Worm (Caenorhabditis elegans) whole organism, young adult: ENCODE measurements around the gene gtf-2H3.

Experiments
- B0336.3 ChIP-seq: fragments of 200-800 bp; sonication (Bioruptor generic); IDR thresholded peaks from 2 replicates; pipeline ENCODE4 v1.3.6; 2022; ENCODE audit warnings: missing genetic modification characterization, missing compliant biosample characterization
- C17E4.6 ChIP-seq: fragments of 200-800 bp; sonication (Bioruptor generic); IDR thresholded peaks from 2 replicates; pipeline ENCODE4 v1.3.6; 2022; ENCODE audit warnings: missing genetic modification reagents, missing genetic modification characterization, missing compliant biosample characterization
- D2030.7 ChIP-seq: fragments of 200-800 bp; sonication (Bioruptor generic); IDR thresholded peaks from 2 replicates; pipeline ENCODE4 v1.3.6; 2022; ENCODE audit warnings: missing genetic modification reagents, missing genetic modification characterization, missing compliant biosample characterization
- F10E7.11 ChIP-seq: sonication (generic microtip); optimal IDR thresholded peaks from 2 replicates; lab custom pipeline; 2017; ENCODE audit warnings: mild to moderate bottlenecking, missing genetic modification characterization, moderate library complexity, missing compliant biosample characterization
- F22D6.2 ChIP-seq: sonication (generic microtip); optimal IDR thresholded peaks from 2 replicates; lab custom pipeline; 2016; ENCODE audit warnings: mild to moderate bottlenecking, missing genetic modification characterization, missing compliant biosample characterization
- F37B4.10 ChIP-seq: fragments of 200-800 bp; sonication (Bioruptor generic); IDR thresholded peaks from 2 replicates; pipeline ENCODE4 v1.3.6; 2022; ENCODE audit warnings: missing genetic modification characterization, missing compliant biosample characterization
- F55B11.4 ChIP-seq: sonication (generic microtip); optimal IDR thresholded peaks from 2 replicates; lab custom pipeline; 2016; ENCODE audit warnings: missing compliant biosample characterization, missing genetic modification characterization, borderline replicate concordance; ENCODE audit not compliant: insufficient read depth
- Y79H2A.3 ChIP-seq: fragments of 200-800 bp; sonication (Bioruptor generic); conservative IDR thresholded peaks from 2 replicates; pipeline ENCODE4 v1.3.6; 2022; ENCODE audit warnings: missing genetic modification reagents, missing genetic modification characterization, missing compliant biosample characterization
- ama-1 ChIP-seq, 3 experiments: fragments of 150-350 bp in 1 of 3; sonication (generic microtip) in 2 of 3; optimal IDR thresholded peaks; 2 replicates each; lab custom pipeline; 2014 to 2018; ENCODE audit warnings: missing biosample characterization in 2 of 3, missing genetic modification characterization in 2 of 3, missing genetic modification reagents in 2 of 3
- atf-7 ChIP-seq: sonication (generic microtip); optimal IDR thresholded peaks from 2 replicates; lab custom pipeline; 2017; ENCODE audit warnings: mild to moderate bottlenecking, missing genetic modification characterization, missing compliant biosample characterization
- athp-1 ChIP-seq: sonication (generic microtip); optimal IDR thresholded peaks from 2 replicates; lab custom pipeline; 2017; ENCODE audit warnings: mild to moderate bottlenecking, missing genetic modification characterization, missing compliant biosample characterization
- bed-1 ChIP-seq: fragments of 200-800 bp; sonication (Bioruptor generic); IDR thresholded peaks from 2 replicates; pipeline ENCODE4 v1.3.6; 2022; ENCODE audit warnings: missing genetic modification reagents, missing genetic modification characterization, missing compliant biosample characterization
- cebp-1 ChIP-seq, 2 experiments: fragments of 200-800 bp in 1 of 2; sonication (Bioruptor generic) in 1 of 2; sonication (generic microtip) in 1 of 2; IDR thresholded peaks in 1 of 2; optimal IDR thresholded peaks in 1 of 2; 2 replicates each; pipeline versions ENCODE4 v1.3.6 to Lab custom; 2017 to 2022; ENCODE audit warnings: missing compliant biosample characterization in 2 of 2, missing genetic modification characterization in 2 of 2, mild to moderate bottlenecking in 1 of 2, missing genetic modification reagents in 1 of 2, moderate library complexity in 1 of 2
- ceh-100 ChIP-seq: fragments of 200-800 bp; sonication (Bioruptor generic); IDR thresholded peaks from 2 replicates; pipeline ENCODE4 v1.3.6; 2022; ENCODE audit warnings: missing genetic modification reagents, missing genetic modification characterization, missing compliant biosample characterization
- ceh-58 ChIP-seq: fragments of 200-800 bp; sonication (Bioruptor generic); IDR thresholded peaks from 2 replicates; pipeline ENCODE4 v1.3.6; 2022; ENCODE audit warnings: missing genetic modification characterization, missing compliant biosample characterization
- ceh-91 ChIP-seq: fragments of 200-800 bp; sonication (Bioruptor generic); IDR thresholded peaks from 2 replicates; pipeline ENCODE4 v1.3.6; 2022; ENCODE audit warnings: missing genetic modification reagents, missing genetic modification characterization, missing compliant biosample characterization
- chd-7 ChIP-seq: sonication (generic microtip); optimal IDR thresholded peaks from 2 replicates; lab custom pipeline; 2016; ENCODE audit warnings: mild to moderate bottlenecking, missing genetic modification characterization, moderate library complexity, missing compliant biosample characterization
- egl-18 ChIP-seq: fragments of 200-800 bp; sonication (Bioruptor generic); IDR thresholded peaks from 2 replicates; pipeline ENCODE4 v1.3.6; 2022; ENCODE audit warnings: missing genetic modification reagents, missing genetic modification characterization, missing compliant biosample characterization
- egl-44 ChIP-seq: fragments of 200-800 bp; sonication (Bioruptor generic); IDR thresholded peaks from 2 replicates; pipeline ENCODE4 v1.3.6; 2022; ENCODE audit warnings: missing genetic modification reagents, missing genetic modification characterization, missing compliant biosample characterization
- hmg-1.2 ChIP-seq: fragments of 200-800 bp; sonication (Bioruptor generic); IDR thresholded peaks from 2 replicates; pipeline ENCODE4 v1.3.6; 2022; ENCODE audit warnings: missing genetic modification reagents, missing genetic modification characterization, missing compliant biosample characterization
- hmg-20 ChIP-seq: fragments of 200-800 bp; sonication (Bioruptor generic); IDR thresholded peaks from 2 replicates; pipeline ENCODE4 v1.3.6; 2022; ENCODE audit warnings: missing genetic modification reagents, missing genetic modification characterization, missing compliant biosample characterization
- lin-26 ChIP-seq: fragments of 200-800 bp; sonication (Bioruptor generic); IDR thresholded peaks from 2 replicates; pipeline ENCODE4 v1.3.6; 2022; ENCODE audit warnings: missing genetic modification reagents, missing genetic modification characterization, missing compliant biosample characterization
- lin-40 ChIP-seq: sonication (generic microtip); optimal IDR thresholded peaks from 2 replicates; lab custom pipeline; 2016; ENCODE audit warnings: missing genetic modification characterization, mild to moderate bottlenecking, missing compliant biosample characterization, missing genotype, missing genetic modification reagents
- madf-8 ChIP-seq: fragments of 200-800 bp; sonication (Bioruptor generic); conservative IDR thresholded peaks from 2 replicates; pipeline ENCODE4 v1.3.6; 2022; ENCODE audit warnings: missing genetic modification reagents, missing genetic modification characterization, missing compliant biosample characterization
- nfya-2 ChIP-seq: fragments of 200-800 bp; sonication (Bioruptor generic); IDR thresholded peaks from 2 replicates; pipeline ENCODE4 v1.3.6; 2022; ENCODE audit warnings: missing genetic modification reagents, missing genetic modification characterization, missing compliant biosample characterization
- nfyb-1 ChIP-seq: fragments of 200-800 bp; sonication (Bioruptor generic); IDR thresholded peaks from 2 replicates; pipeline ENCODE4 v1.3.6; 2022; ENCODE audit warnings: missing genetic modification reagents, missing genetic modification characterization, missing compliant biosample characterization
- nhr-120 ChIP-seq: fragments of 200-800 bp; sonication (Bioruptor generic); IDR thresholded peaks from 2 replicates; pipeline ENCODE4 v1.3.6; 2022; ENCODE audit warnings: missing genetic modification characterization, missing compliant biosample characterization
- nhr-27 ChIP-seq: fragments of 200-800 bp; sonication (Bioruptor generic); optimal IDR thresholded peaks from 2 replicates; lab custom pipeline; 2018; ENCODE audit warnings: mild to moderate bottlenecking, missing genetic modification characterization, moderate library complexity, missing compliant biosample characterization
- pha-4 ChIP-seq: fragments of 150-350 bp; sonication (generic microtip); optimal IDR thresholded peaks from 2 replicates; lab custom pipeline; 2014; ENCODE audit warnings: missing biosample characterization, missing genetic modification reagents, missing genetic modification characterization
- rcor-1 ChIP-seq: fragments of 200-800 bp; sonication (Bioruptor generic); IDR thresholded peaks from 2 replicates; pipeline ENCODE4 v1.3.6; 2022; ENCODE audit warnings: missing genetic modification reagents, missing genetic modification characterization, missing compliant biosample characterization
- snpc-3.4 ChIP-seq: sonication (generic microtip); optimal IDR thresholded peaks from 2 replicates; lab custom pipeline; 2017; ENCODE audit warnings: missing genetic modification characterization, mild to moderate bottlenecking, missing compliant biosample characterization, antibody characterized with exemption, moderate library complexity, missing genotype, missing genetic modification reagents
- tbx-9 ChIP-seq: sonication (generic microtip); optimal IDR thresholded peaks from 2 replicates; lab custom pipeline; 2016; ENCODE audit warnings: borderline replicate concordance, missing genetic modification characterization, inconsistent platforms, missing compliant biosample characterization
- unc-130 ChIP-seq: sonication (generic microtip); optimal IDR thresholded peaks from 2 replicates; lab custom pipeline; 2016; ENCODE audit warnings: missing genetic modification reagents, missing genetic modification characterization, missing compliant biosample characterization
- zfh-2 ChIP-seq: fragments of 200-800 bp; sonication (Bioruptor generic); conservative IDR thresholded peaks from 2 replicates; pipeline ENCODE4 v1.3.6; 2022; ENCODE audit warnings: missing genetic modification reagents, missing genetic modification characterization, missing compliant biosample characterization
- zim-3 ChIP-seq: sonication (generic microtip); optimal IDR thresholded peaks from 2 replicates; lab custom pipeline; 2017; ENCODE audit warnings: mild to moderate bottlenecking, missing genetic modification characterization, moderate library complexity, missing compliant biosample characterization
- ztf-18 ChIP-seq: sonication (generic microtip); optimal IDR thresholded peaks from 2 replicates; lab custom pipeline; 2016; ENCODE audit warnings: missing genotype, mild to moderate bottlenecking, missing genetic modification characterization, missing compliant biosample characterization
- ztf-26 ChIP-seq: sonication (generic microtip); optimal IDR thresholded peaks from 2 replicates; lab custom pipeline; 2017; ENCODE audit warnings: missing genetic modification characterization, missing compliant biosample characterization
- ztf-3 ChIP-seq: fragments of 200-800 bp; sonication (Bioruptor generic); optimal IDR thresholded peaks from 2 replicates; lab custom pipeline; 2018; ENCODE audit warnings: mild to moderate bottlenecking, missing genetic modification characterization, missing compliant biosample characterization

gtf-2H3 gene

ce11 chrIII:10140732-10141131 lies 20.8 kb upstream of the gtf-2H3 start, which contains the start of gene K08E5.6:
K08E5.6 (plus strand) TSS chrIII:10141032.
- TF ChIP-seq D2030.7 (no peak), unc-130 (GFP tag; lab: Kevin White, UChicago) (no peak), cebp-1 (GFP tag; IDR thresholded peaks at IDR 0.05; lab: Robert Waterston, UW) (no peak), cebp-1 (tag; optimal IDR thresholded peaks at IDR 0.05; lab: Kevin White, UChicago) (no peak), lin-26 (GFP tag; lab: Robert Waterston, UW) (no peak), tbx-9 (no peak), B0336.3 (GFP tag; lab: Robert Waterston, UW) (no peak), zim-3 (tag; lab: Kevin White, UChicago) (no peak), ztf-3 (GFP tag; lab: Kevin White, UChicago) (no peak)

DNA sequence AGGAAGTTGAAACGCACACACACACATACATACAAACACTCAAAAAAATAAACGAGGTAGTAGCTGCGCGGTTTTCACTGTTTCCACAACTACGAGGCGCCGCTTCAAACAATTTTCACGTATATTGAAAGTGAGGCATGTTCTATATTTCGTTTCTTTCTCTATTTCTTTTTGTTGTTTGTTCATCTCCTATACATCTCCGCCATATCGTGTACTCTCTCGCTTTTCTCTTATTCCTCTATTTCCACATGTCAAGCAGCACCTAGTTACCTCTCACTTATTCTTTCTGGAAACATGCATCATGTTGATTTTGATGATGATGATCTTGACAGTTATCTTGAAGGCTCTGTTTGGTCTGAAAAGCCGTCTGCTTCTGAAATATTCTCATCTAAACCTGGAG lies 16.8 kb upstream of the gtf-2H3 start, which contains the start of gene ZK1128.7:
Gene ZK1128.7 (plus strand): TSS at position 229 of the 400 bp plus-strand sequence.
- TF ChIP-seq nhr-27 (tag; lab: Kevin White, UChicago), result no peak
- no peak for TF ChIP-seq Y79H2A.3
- TF ChIP-seq lin-40 (tag; lab: Kevin White, UChicago), result peak; percentile 2
- no peak for TF ChIP-seq hmg-20 (GFP tag; lab: Robert Waterston, UW)
- TF ChIP-seq egl-44 (GFP tag; lab: Robert Waterston, UW), result no peak
- no peak for TF ChIP-seq ceh-100 (GFP tag; lab: Robert Waterston, UW)
- TF ChIP-seq madf-8, result no peak
- TF ChIP-seq nfyb-1 (GFP tag; lab: Robert Waterston, UW), result 0 out of 2 replicates have a peak, but pooled peaks have one; percentile 11
- TF ChIP-seq ama-1 (optimal IDR thresholded peaks at IDR 0.05; lab: Kevin White, UChicago), result no peak
- no peak for TF ChIP-seq ama-1 (GFP tag; optimal IDR thresholded peaks at IDR 0.05; lab: Kevin White, UChicago)
- TF ChIP-seq ceh-91 (GFP tag; lab: Robert Waterston, UW), result no peak
- TF ChIP-seq C17E4.6 (GFP tag; lab: Robert Waterston, UW), result no peak
- TF ChIP-seq zim-3 (tag; lab: Kevin White, UChicago), result no peak
- no peak for TF ChIP-seq chd-7 (tag; lab: Kevin White, UChicago)
- no peak for TF ChIP-seq zfh-2
- TF ChIP-seq ztf-26 (tag; lab: Kevin White, UChicago), result peak; percentile 1
- TF ChIP-seq nfya-2, result no peak
- TF ChIP-seq F55B11.4 (tag; lab: Kevin White, UChicago), result no peak
- no peak for TF ChIP-seq bed-1 (GFP tag; lab: Robert Waterston, UW)
- TF ChIP-seq ztf-18 (tag; lab: Kevin White, UChicago), result no peak
- no peak for TF ChIP-seq atf-7 (tag; lab: Kevin White, UChicago)
- no peak for TF ChIP-seq nhr-120
- TF ChIP-seq hmg-1.2, result peak; percentile 23; the same call in 1 of the 2 replicates
- TF ChIP-seq pha-4 (tag; lab: Kevin White, UChicago), result no peak
- no peak for TF ChIP-seq rcor-1 (GFP tag; lab: Robert Waterston, UW)
- no peak for TF ChIP-seq egl-18 (GFP tag; lab: Robert Waterston, UW)
- TF ChIP-seq athp-1 (tag; lab: Kevin White, UChicago), result no peak
- no peak for TF ChIP-seq ceh-58 (GFP tag; lab: Robert Waterston, UW)
- no peak for TF ChIP-seq snpc-3.4 (tag; lab: Kevin White, UChicago)
- no peak for TF ChIP-seq F22D6.2 (tag; lab: Kevin White, UChicago)
- TF ChIP-seq F37B4.10, result no peak
- no peak for TF ChIP-seq F10E7.11 (tag; lab: Kevin White, UChicago)
- TF ChIP-seq cebp-1 (GFP tag; IDR thresholded peaks at IDR 0.05; lab: Robert Waterston, UW), result no peak
- no peak for TF ChIP-seq cebp-1 (tag; optimal IDR thresholded peaks at IDR 0.05; lab: Kevin White, UChicago)
